Fruit fly (Drosophila melanogaster) whole organism, embryonic: ENCODE results near the gene CG6656.

ENCODE experiments used
- Bgb ChIP-seq: fragments of 200-800 bp; sonication (Bioruptor generic); IDR thresholded peaks from 2 replicates; pipeline ENCODE4 v1.3.6; 2022; ENCODE audit warnings: missing biosample characterization, missing genetic modification characterization; ENCODE audit not compliant: partially characterized antibody
- CG10274 ChIP-seq: fragments of 200-800 bp; sonication (Bioruptor generic); optimal IDR thresholded peaks from 3 replicates; lab custom pipeline; 2017; ENCODE audit warnings: missing biosample characterization, mild to moderate bottlenecking, missing genetic modification characterization
- CG10321 ChIP-seq: fragments of 200-800 bp; sonication (Bioruptor generic); IDR thresholded peaks from 2 replicates; pipeline ENCODE4 v1.3.6; 2022; ENCODE audit warnings: missing biosample characterization, missing genetic modification characterization
- CG11093 ChIP-seq: fragments of 200-800 bp; sonication (Bioruptor generic); IDR thresholded peaks from 3 replicates; pipeline ENCODE4 v1.3.6; 2022; ENCODE audit warnings: missing biosample characterization, missing genetic modification characterization
- CG11247 ChIP-seq: fragments of 200-800 bp; sonication (Bioruptor generic); IDR thresholded peaks from 2 replicates; pipeline ENCODE4 v1.3.6; 2022; ENCODE audit warnings: missing biosample characterization, missing genetic modification characterization
- CG12391 ChIP-seq: fragments of 200-800 bp; sonication (Bioruptor generic); optimal IDR thresholded peaks from 3 replicates; lab custom pipeline; 2018; ENCODE audit warnings: missing biosample characterization, mild to moderate bottlenecking, missing genetic modification characterization, moderate library complexity
- CG12769 ChIP-seq: fragments of 200-800 bp; sonication (Bioruptor generic); optimal IDR thresholded peaks from 2 replicates; lab custom pipeline; 2019; ENCODE audit warnings: missing biosample characterization, mild to moderate bottlenecking, missing genetic modification characterization, moderate library complexity
- CG15011 ChIP-seq: fragments of 200-800 bp; sonication (Bioruptor generic); optimal IDR thresholded peaks from 3 replicates; lab custom pipeline; 2018; ENCODE audit warnings: missing biosample characterization, mild to moderate bottlenecking, missing genetic modification characterization
- CG15479 ChIP-seq: fragments of 200-800 bp; sonication (Bioruptor generic); optimal IDR thresholded peaks from 3 replicates; lab custom pipeline; 2019; ENCODE audit warnings: missing biosample characterization, mild to moderate bottlenecking, missing genetic modification characterization, moderate library complexity
- CG1603 ChIP-seq: fragments of 200-800 bp; sonication (Bioruptor generic); optimal IDR thresholded peaks from 2 replicates; lab custom pipeline; 2019; ENCODE audit warnings: missing biosample characterization, mild to moderate bottlenecking, missing genetic modification characterization, moderate library complexity
- CG17359 ChIP-seq: fragments of 200-800 bp; sonication (Bioruptor generic); optimal IDR thresholded peaks from 3 replicates; lab custom pipeline; 2018; ENCODE audit warnings: missing biosample characterization, mild to moderate bottlenecking, missing genetic modification characterization, moderate library complexity
- CG17361 ChIP-seq: fragments of 200-800 bp; sonication (Bioruptor generic); IDR thresholded peaks from 3 replicates; pipeline ENCODE4 v1.3.6; 2022; ENCODE audit warnings: missing biosample characterization, missing genetic modification characterization
- CG2199 ChIP-seq: fragments of 200-800 bp; sonication (Bioruptor generic); IDR thresholded peaks from 3 replicates; pipeline ENCODE4 v1.3.6; 2022; ENCODE audit warnings: missing biosample characterization, missing genetic modification characterization
- CG3838 ChIP-seq: fragments of 200-800 bp; sonication (Bioruptor generic); optimal IDR thresholded peaks from 3 replicates; lab custom pipeline; 2016; ENCODE audit warnings: missing biosample characterization, missing genetic modification characterization
- CG6175 ChIP-seq: fragments of 200-800 bp; sonication (Bioruptor generic); IDR thresholded peaks from 3 replicates; pipeline ENCODE4 v1.3.6; 2022; ENCODE audit warnings: missing biosample characterization, missing genetic modification characterization
- CG8290 ChIP-seq, 3 experiments: fragments of 200-800 bp; sonication (Bioruptor generic); optimal IDR thresholded peaks; 2 replicates each; lab custom pipeline; 2016 to 2019; ENCODE audit warnings: missing biosample characterization in 3 of 3, missing genetic modification characterization in 3 of 3, mild to moderate bottlenecking in 2 of 3, moderate library complexity in 1 of 3
- D19B ChIP-seq: fragments of 200-800 bp; sonication (Bioruptor generic); optimal IDR thresholded peaks from 2 replicates; lab custom pipeline; 2017; ENCODE audit warnings: missing biosample characterization, mild to moderate bottlenecking, missing genetic modification characterization
- Dek ChIP-seq: fragments of 200-800 bp; sonication (Bioruptor generic); optimal IDR thresholded peaks from 3 replicates; lab custom pipeline; 2019; ENCODE audit warnings: missing biosample characterization, mild to moderate bottlenecking, missing genetic modification characterization, moderate library complexity
- Ets65A ChIP-seq: fragments of 200-800 bp; sonication (Bioruptor generic); peaks from one replicate; lab custom pipeline; 2016; ENCODE audit warnings: missing biosample characterization, missing genetic modification characterization
- Fer2 ChIP-seq: fragments of 200-800 bp; sonication (Bioruptor generic); optimal IDR thresholded peaks from 2 replicates; lab custom pipeline; 2018; ENCODE audit warnings: missing biosample characterization, mild to moderate bottlenecking, missing genetic modification characterization, moderate library complexity
- Med ChIP-seq: fragments of 200-800 bp; sonication (Bioruptor generic); peaks from one replicate; lab custom pipeline; 2016; ENCODE audit warnings: missing biosample characterization, missing genetic modification characterization, mild to moderate bottlenecking, inconsistent platforms, moderate library complexity
- Meics ChIP-seq: fragments of 200-800 bp; sonication (Bioruptor generic); optimal IDR thresholded peaks from 2 replicates; lab custom pipeline; 2017; ENCODE audit warnings: missing biosample characterization, mild to moderate bottlenecking, missing genetic modification characterization
- Mes4 ChIP-seq: fragments of 200-800 bp; sonication (Bioruptor generic); optimal IDR thresholded peaks from 2 replicates; lab custom pipeline; 2016; ENCODE audit warnings: missing biosample characterization, missing genetic modification characterization
- Nf-YA ChIP-seq: fragments of 200-800 bp; sonication (Bioruptor generic); IDR thresholded peaks from 2 replicates; pipeline ENCODE4 v1.3.6; 2022; ENCODE audit warnings: missing biosample characterization, missing genetic modification characterization
- Rx ChIP-seq: fragments of 200-800 bp; sonication (Bioruptor generic); IDR thresholded peaks from 2 replicates; pipeline ENCODE4 v1.3.6; 2022; ENCODE audit warnings: missing biosample characterization, missing genetic modification characterization
- Sox102F ChIP-seq: fragments of 200-800 bp; sonication (Bioruptor generic); optimal IDR thresholded peaks from 2 replicates; lab custom pipeline; 2018; ENCODE audit warnings: missing biosample characterization, mild to moderate bottlenecking, missing genetic modification characterization, moderate library complexity
- amos ChIP-seq: fragments of 200-800 bp; sonication (Bioruptor generic); IDR thresholded peaks from 2 replicates; pipeline ENCODE4 v1.3.6; 2022; ENCODE audit warnings: missing biosample characterization, missing genetic modification characterization; ENCODE audit not compliant: partially characterized antibody
- cg ChIP-seq: fragments of 200-800 bp; sonication (Bioruptor generic); optimal IDR thresholded peaks from 3 replicates; lab custom pipeline; 2019; ENCODE audit warnings: missing biosample characterization, mild to moderate bottlenecking, missing genetic modification characterization, moderate library complexity
- ci ChIP-seq: fragments of 200-800 bp; sonication (Bioruptor generic); IDR thresholded peaks from 3 replicates; pipeline ENCODE4 v1.3.6; 2022; ENCODE audit warnings: missing biosample characterization, missing genetic modification characterization
- crol ChIP-seq: fragments of 200-800 bp; sonication (Bioruptor generic); IDR thresholded peaks from 2 replicates; pipeline ENCODE4 v1.3.6; 2022; ENCODE audit warnings: missing biosample characterization, missing genetic modification characterization
- crp ChIP-seq, 2 experiments: fragments of 200-800 bp; sonication (Bioruptor generic); optimal IDR thresholded peaks; 2 replicates in 1 of 2; 3 replicates in 1 of 2; lab custom pipeline; 2017; ENCODE audit warnings: missing biosample characterization in 2 of 2, missing genetic modification characterization in 2 of 2, mild to moderate bottlenecking in 1 of 2, moderate library complexity in 1 of 2
- dm ChIP-seq: fragments of 200-800 bp; sonication (Bioruptor generic); optimal IDR thresholded peaks from 3 replicates; lab custom pipeline; 2016; ENCODE audit warnings: missing biosample characterization, missing genetic modification characterization
- grn ChIP-seq: fragments of 200-800 bp; sonication (Bioruptor generic); optimal IDR thresholded peaks from 3 replicates; lab custom pipeline; 2017; ENCODE audit warnings: missing biosample characterization, missing genetic modification characterization
- kah ChIP-seq: fragments of 200-800 bp; sonication (Bioruptor generic); optimal IDR thresholded peaks from 2 replicates; lab custom pipeline; 2018; ENCODE audit warnings: missing biosample characterization, mild to moderate bottlenecking, missing genetic modification characterization
- kay ChIP-seq: fragments of 200-800 bp; sonication (Bioruptor generic); optimal IDR thresholded peaks from 2 replicates; lab custom pipeline; 2016; ENCODE audit warnings: missing biosample characterization, missing genetic modification characterization
- mirr ChIP-seq: fragments of 200-800 bp; sonication (Bioruptor generic); optimal IDR thresholded peaks from 3 replicates; lab custom pipeline; 2018; ENCODE audit warnings: missing biosample characterization, mild to moderate bottlenecking, missing genetic modification characterization
- oc ChIP-seq: fragments of 200-800 bp; sonication (Bioruptor generic); optimal IDR thresholded peaks from 2 replicates; lab custom pipeline; 2018; ENCODE audit warnings: missing biosample characterization, mild to moderate bottlenecking, missing genetic modification characterization, moderate library complexity
- otp ChIP-seq: fragments of 200-800 bp; sonication (Bioruptor generic); IDR thresholded peaks from 3 replicates; pipeline ENCODE4, ENCODE4 v1.3.6; 2022; ENCODE audit warnings: missing biosample characterization, missing genetic modification characterization
- pita ChIP-seq: fragments of 200-800 bp; sonication (Bioruptor generic); optimal IDR thresholded peaks from 2 replicates; lab custom pipeline; 2017; ENCODE audit warnings: missing biosample characterization, mild to moderate bottlenecking, missing genetic modification characterization
- pnt ChIP-seq: fragments of 200-800 bp; sonication (Bioruptor generic); optimal IDR thresholded peaks from 3 replicates; lab custom pipeline; 2016; ENCODE audit warnings: missing biosample characterization, missing genetic modification characterization
- rib ChIP-seq: fragments of 200-800 bp; sonication (Bioruptor generic); IDR thresholded peaks from 2 replicates; pipeline ENCODE4 v1.3.6; 2022; ENCODE audit warnings: missing biosample characterization, missing genetic modification characterization
- row ChIP-seq: fragments of 200-800 bp; sonication (Bioruptor generic); IDR thresholded peaks from 3 replicates; pipeline ENCODE4 v1.3.6; 2022; ENCODE audit warnings: missing biosample characterization, missing genetic modification characterization
- sd ChIP-seq: fragments of 200-800 bp; sonication (Bioruptor generic); optimal IDR thresholded peaks from 3 replicates; lab custom pipeline; 2018; ENCODE audit warnings: missing biosample characterization, mild to moderate bottlenecking, missing genetic modification characterization, moderate library complexity
- slbo ChIP-seq: fragments of 200-800 bp; sonication (Bioruptor generic); IDR thresholded peaks from 2 replicates; pipeline ENCODE4 v1.3.6; 2022; ENCODE audit warnings: missing biosample characterization, missing genetic modification characterization
- sr ChIP-seq: fragments of 200-800 bp; sonication (Bioruptor generic); IDR thresholded peaks from 3 replicates; pipeline ENCODE4 v1.3.6; 2022; ENCODE audit warnings: missing biosample characterization, missing genetic modification characterization
- sug ChIP-seq: fragments of 200-800 bp; optimal IDR thresholded peaks from 2 replicates; lab custom pipeline; 2019; ENCODE audit warnings: missing biosample characterization, mild to moderate bottlenecking, missing genetic modification characterization, moderate library complexity
- tgo ChIP-seq: fragments of 200-800 bp; sonication (Bioruptor generic); IDR thresholded peaks from 3 replicates; pipeline ENCODE4 v1.3.6; 2022; ENCODE audit warnings: missing biosample characterization, missing genetic modification characterization
- trh ChIP-seq: fragments of 200-800 bp; sonication (Bioruptor generic); optimal IDR thresholded peaks from 2 replicates; lab custom pipeline; 2016; ENCODE audit warnings: missing biosample characterization, missing genetic modification characterization
- ttk ChIP-seq: fragments of 200-800 bp; sonication (Bioruptor generic); IDR thresholded peaks from 2 replicates; pipeline ENCODE4 v2.1.2; 2022; ENCODE audit warnings: missing biosample characterization, missing genetic modification characterization

CG6656 gene

DNA sequence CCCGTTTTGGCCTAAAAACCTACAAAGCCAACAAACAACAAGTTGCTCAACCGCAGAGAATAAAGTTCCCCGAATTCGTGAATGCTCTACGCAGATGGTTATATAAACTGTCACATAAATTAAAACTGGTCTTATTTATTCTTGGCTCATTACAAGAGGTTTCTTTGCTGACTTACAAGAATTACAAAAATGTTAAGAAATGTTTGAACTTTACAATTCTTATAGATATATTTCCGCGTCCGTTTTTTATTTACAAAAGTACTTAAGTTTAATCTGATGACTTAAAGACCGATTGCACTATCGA, 38.9 kb upstream of the CG6656 start (continued):
- TF ChIP-seq Mes4 (no peak), mirr (GFP tag; lab: Kevin White, UChicago) (no peak), CG15011 (no peak), CG12391 (tag; lab: Kevin White, UChicago) (peak; percentile 6), Meics (GFP tag; lab: Kevin White, UChicago) (no peak), crp (GFP tag; optimal IDR thresholded peaks at IDR 0.05; lab: Kevin White, UChicago) (no peak), Sox102F (GFP tag; lab: Kevin White, UChicago) (peak; percentile 16), pita (GFP tag; lab: Kevin White, UChicago) (no peak), CG3838 (GFP tag; lab: Kevin White, UChicago) (no peak), CG17361 (GFP tag; lab: Robert Waterston, UW) (0 out of 3 replicates have a peak, but pooled peaks have one; percentile 19), oc (tag; lab: Kevin White, UChicago) (no peak)

dm6 chr3R:21836614-21837013, 38.5 kb upstream of the CG6656 start:
- no peak for TF ChIP-seq CG11093
- peak; percentile 10 for TF ChIP-seq sug (tag; lab: Kevin White, UChicago)
- TF ChIP-seq Dek (tag; lab: Kevin White, UChicago) = no peak
- no peak for TF ChIP-seq dm (GFP tag; lab: Kevin White, UChicago)
- TF ChIP-seq trh (GFP tag; lab: Kevin White, UChicago) = no peak
- peak; percentile 47 for TF ChIP-seq cg (GFP tag; lab: Kevin White, UChicago)
- TF ChIP-seq pnt = no peak
- TF ChIP-seq CG1603 (tag; lab: Kevin White, UChicago) = peak; percentile 17
- TF ChIP-seq CG6175 (GFP tag; lab: Robert Waterston, UW) = peak; percentile 36; the same call in 1 of the 3 replicates
- 0 out of 3 replicates have a peak, but pooled peaks have one; percentile 37 for TF ChIP-seq CG2199
- TF ChIP-seq Rx (GFP tag; lab: Robert Waterston, UW) = peak; percentile 15; the same call in 1 of the 2 replicates
- peak; percentile 94 for TF ChIP-seq sd (tag; lab: Kevin White, UChicago)
- TF ChIP-seq CG12769 (tag; lab: Kevin White, UChicago) = peak; percentile 63
- TF ChIP-seq slbo (GFP tag; lab: Robert Waterston, UW) = peak; percentile 15; the same call in 1 of the 2 replicates
- TF ChIP-seq CG17359 = no peak
- TF ChIP-seq CG10274 (GFP tag; lab: Kevin White, UChicago) = no peak
- no peak for TF ChIP-seq amos (GFP tag; lab: Robert Waterston, UW)
- TF ChIP-seq CG10321 (GFP tag; lab: Robert Waterston, UW) = peak; percentile 54; the same call in 1 of the 2 replicates
- no peak for TF ChIP-seq Fer2 (tag; lab: Kevin White, UChicago)
- TF ChIP-seq ci = peak; percentile 34; the same call in 1 of the 3 replicates
- peak; percentile 69 for TF ChIP-seq kay (GFP tag; lab: Kevin White, UChicago)
- no peak for TF ChIP-seq Nf-YA
- TF ChIP-seq D19B (GFP tag; lab: Kevin White, UChicago) = no peak
- TF ChIP-seq kah (GFP tag; lab: Kevin White, UChicago) = no peak
- TF ChIP-seq otp (GFP tag; lab: Robert Waterston, UW) = 0 out of 3 replicates have a peak, but pooled peaks have one; percentile 43
- TF ChIP-seq crol (GFP tag; lab: Robert Waterston, UW) = peak; percentile 94
- TF ChIP-seq tgo (GFP tag; lab: Robert Waterston, UW) = no peak
- no peak for TF ChIP-seq CG8290 (GFP tag; optimal IDR thresholded peaks at IDR 0.05; lab: Kevin White, UChicago)
- TF ChIP-seq CG8290 (tag; optimal IDR thresholded peaks at IDR 0.05; lab: Kevin White, UChicago) = peak in 1 of 2 experiments; percentile 65
- peak; percentile 36 for TF ChIP-seq CG15479 (GFP tag; lab: Kevin White, UChicago)
- peak; percentile 36 for TF ChIP-seq grn (GFP tag; lab: Kevin White, UChicago)
- peak; percentile 32; the same call in 1 of the 3 replicates for TF ChIP-seq sr (GFP tag; lab: Robert Waterston, UW)
- TF ChIP-seq rib (GFP tag; lab: Robert Waterston, UW) = peak; percentile 64; the same call in 1 of the 2 replicates
- no peak for TF ChIP-seq CG11247 (GFP tag; lab: Robert Waterston, UW)
- TF ChIP-seq row (GFP tag; lab: Robert Waterston, UW) = peak; percentile 22; the same call in 1 of the 3 replicates
- TF ChIP-seq ttk (GFP tag; lab: Robert Waterston, UW) = peak; percentile 39; the same call in 1 of the 2 replicates
- TF ChIP-seq Med (GFP tag; lab: Kevin White, UChicago) = peak; percentile 45
- no peak for TF ChIP-seq Ets65A
- 0 out of 2 replicates have a peak, but pooled peaks have one; percentile 20 for TF ChIP-seq Bgb
